Fruit fly (Drosophila melanogaster) whole organism, embryonic: ENCODE measurements around the gene CG32147.

Experiments used
- Abd-B ChIP-seq: fragments of 200-800 bp; sonication (Bioruptor generic); optimal IDR thresholded peaks from 2 replicates; lab custom pipeline; 2018; ENCODE audit warnings: missing biosample characterization, mild to moderate bottlenecking, missing genetic modification characterization, moderate library complexity
- Antp ChIP-seq: fragments of 200-800 bp; sonication (Bioruptor generic); optimal IDR thresholded peaks from 3 replicates; lab custom pipeline; 2016; ENCODE audit warnings: missing biosample characterization, missing genetic modification characterization
- Awh ChIP-seq: fragments of 200-800 bp; sonication (Bioruptor generic); IDR thresholded peaks from 2 replicates; pipeline ENCODE4, ENCODE4 v1.3.6; 2022; ENCODE audit warnings: missing biosample characterization, missing genetic modification characterization
- B-H1 ChIP-seq: fragments of 200-800 bp; sonication (Bioruptor generic); IDR thresholded peaks from 3 replicates; pipeline ENCODE4 v1.3.6; 2022; ENCODE audit warnings: missing biosample characterization, missing genetic modification characterization
- BEAF-32 ChIP-seq: fragments of 200-800 bp; sonication (Bioruptor generic); optimal IDR thresholded peaks from 3 replicates; lab custom pipeline; 2017; ENCODE audit warnings: missing biosample characterization, missing genetic modification characterization, mild to moderate bottlenecking, moderate library complexity, missing genetic modification reagents
- Bdp1 ChIP-seq: fragments of 200-800 bp; sonication (Bioruptor generic); optimal IDR thresholded peaks from 3 replicates; lab custom pipeline; 2016; ENCODE audit warnings: missing biosample characterization, missing genetic modification characterization
- CG11085 ChIP-seq: fragments of 200-800 bp; sonication (Bioruptor generic); IDR thresholded peaks from 2 replicates; pipeline ENCODE4 v1.3.6; 2022; ENCODE audit warnings: missing biosample characterization, missing genetic modification characterization
- CG11696 ChIP-seq: fragments of 200-800 bp; sonication (Bioruptor generic); IDR thresholded peaks from 2 replicates; pipeline ENCODE4 v1.3.6; 2022; ENCODE audit warnings: missing biosample characterization, missing genetic modification characterization
- CG12391 ChIP-seq: fragments of 200-800 bp; sonication (Bioruptor generic); optimal IDR thresholded peaks from 3 replicates; lab custom pipeline; 2018; ENCODE audit warnings: missing biosample characterization, mild to moderate bottlenecking, missing genetic modification characterization, moderate library complexity
- CG15011 ChIP-seq: fragments of 200-800 bp; sonication (Bioruptor generic); optimal IDR thresholded peaks from 3 replicates; lab custom pipeline; 2018; ENCODE audit warnings: missing biosample characterization, mild to moderate bottlenecking, missing genetic modification characterization
- CG17802 ChIP-seq: fragments of 200-800 bp; sonication (Bioruptor generic); optimal IDR thresholded peaks from 2 replicates; lab custom pipeline; 2018; ENCODE audit warnings: missing biosample characterization, mild to moderate bottlenecking, missing genetic modification characterization, moderate library complexity
- CG18764 ChIP-seq: fragments of 200-800 bp; sonication (Bioruptor generic); optimal IDR thresholded peaks from 3 replicates; lab custom pipeline; 2016; ENCODE audit warnings: missing biosample characterization, missing genetic modification characterization
- CG2202 ChIP-seq: fragments of 200-800 bp; sonication (Bioruptor generic); optimal IDR thresholded peaks from 2 replicates; lab custom pipeline; 2018; ENCODE audit warnings: missing biosample characterization, mild to moderate bottlenecking, missing genetic modification characterization
- CG30431 ChIP-seq: fragments of 200-800 bp; sonication (Bioruptor generic); optimal IDR thresholded peaks from 2 replicates; lab custom pipeline; 2017; ENCODE audit warnings: missing biosample characterization, missing genetic modification characterization
- CG34376 ChIP-seq: fragments of 200-800 bp; sonication (Bioruptor generic); optimal IDR thresholded peaks from 2 replicates; lab custom pipeline; 2018; ENCODE audit warnings: missing biosample characterization, mild to moderate bottlenecking, missing genetic modification characterization
- CG4707 ChIP-seq: fragments of 200-800 bp; sonication (Bioruptor generic); optimal IDR thresholded peaks from 2 replicates; lab custom pipeline; 2018; ENCODE audit warnings: missing biosample characterization, mild to moderate bottlenecking, missing genetic modification characterization, moderate library complexity
- CG4854 ChIP-seq: fragments of 200-800 bp; sonication (Bioruptor generic); optimal IDR thresholded peaks from 2 replicates; lab custom pipeline; 2016; ENCODE audit warnings: missing biosample characterization, missing genetic modification characterization, inconsistent platforms
- CG7357 ChIP-seq: fragments of 200-800 bp; sonication (Bioruptor generic); IDR thresholded peaks from 3 replicates; pipeline ENCODE4 v1.3.6; 2022; ENCODE audit warnings: missing biosample characterization, missing genetic modification characterization
- CG9932 ChIP-seq: fragments of 200-800 bp; sonication (Bioruptor generic); IDR thresholded peaks from 2 replicates; pipeline ENCODE4 v1.3.6; 2022; ENCODE audit warnings: missing biosample characterization, missing genetic modification characterization
- Chrac-16 ChIP-seq: fragments of 200-800 bp; sonication (Bioruptor generic); optimal IDR thresholded peaks from 3 replicates; lab custom pipeline; 2016; ENCODE audit warnings: missing biosample characterization, missing genetic modification characterization
- Dref ChIP-seq: fragments of 200-800 bp; sonication (Bioruptor generic); IDR thresholded peaks from 2 replicates; pipeline ENCODE4 v1.3.6; 2022; ENCODE audit warnings: missing biosample characterization, missing genetic modification characterization
- E2f2 ChIP-seq: fragments of 200-800 bp; sonication (Bioruptor generic); IDR thresholded peaks from 2 replicates; pipeline ENCODE4 v1.3.6; 2022; ENCODE audit warnings: missing biosample characterization, missing genetic modification characterization
- Eip74EF ChIP-seq, 2 experiments: fragments of 200-800 bp in 1 of 2; fragments of >200 bp in 1 of 2; sonication (Bioruptor generic) in 1 of 2; optimal IDR thresholded peaks; 2 replicates each; lab custom pipeline; 2017 to 2019; ENCODE audit warnings: missing biosample characterization in 2 of 2, missing genetic modification characterization in 2 of 2, mild to moderate bottlenecking in 1 of 2, moderate library complexity in 1 of 2
- Gug ChIP-seq: fragments of 200-800 bp; sonication (Bioruptor generic); IDR thresholded peaks from 4 replicates; pipeline ENCODE4 v1.3.6; 2022; ENCODE audit warnings: missing biosample characterization, missing genetic modification characterization
- HLH4C ChIP-seq: fragments of 200-800 bp; sonication (Bioruptor generic); IDR thresholded peaks from 3 replicates; pipeline ENCODE4 v1.3.6; 2022; ENCODE audit warnings: missing biosample characterization, missing genetic modification characterization; ENCODE audit not compliant: partially characterized antibody
- Hr51 ChIP-seq, 2 experiments: fragments of 200-800 bp; sonication (Bioruptor generic); optimal IDR thresholded peaks; 2 replicates in 1 of 2; 3 replicates in 1 of 2; lab custom pipeline; 2016 to 2018; ENCODE audit warnings: missing biosample characterization in 2 of 2, missing genetic modification characterization in 2 of 2, mild to moderate bottlenecking in 1 of 2, moderate library complexity in 1 of 2
- Myb ChIP-seq: fragments of 200-800 bp; sonication (Bioruptor generic); optimal IDR thresholded peaks from 2 replicates; lab custom pipeline; 2016; ENCODE audit warnings: missing biosample characterization, missing genetic modification characterization
- Neu2 ChIP-seq: fragments of 200-800 bp; sonication (Bioruptor generic); optimal IDR thresholded peaks from 3 replicates; lab custom pipeline; 2016; ENCODE audit warnings: missing biosample characterization, missing genetic modification characterization, borderline replicate concordance
- Oli ChIP-seq: fragments of 200-800 bp; sonication (Bioruptor generic); optimal IDR thresholded peaks from 2 replicates; lab custom pipeline; 2018; ENCODE audit warnings: missing biosample characterization, mild to moderate bottlenecking, missing genetic modification characterization, moderate library complexity
- Pdp1 ChIP-seq, 2 experiments: fragments of 200-800 bp; sonication (Bioruptor generic); optimal IDR thresholded peaks; 3 replicates each; lab custom pipeline; 2016; ENCODE audit warnings: missing biosample characterization in 2 of 2, missing genetic modification characterization in 2 of 2, mild to moderate bottlenecking in 1 of 2, moderate library complexity in 1 of 2
- Trl ChIP-seq, 3 experiments: fragments of >200 bp in 2 of 3; fragments of 200-800 bp in 1 of 3; sonication (Bioruptor generic) in 1 of 3; optimal IDR thresholded peaks; 2 replicates in 1 of 3; 3 replicates in 2 of 3; lab custom pipeline; 2016 to 2017; ENCODE audit warnings: missing biosample characterization in 1 of 3, missing genetic modification characterization in 1 of 3
- Vsx1 ChIP-seq: fragments of 200-800 bp; sonication (Bioruptor generic); optimal IDR thresholded peaks from 2 replicates; lab custom pipeline; 2017; ENCODE audit warnings: missing biosample characterization, mild to moderate bottlenecking, missing genetic modification characterization, missing genetic modification reagents
- ase ChIP-seq: fragments of 200-800 bp; sonication (Bioruptor generic); IDR thresholded peaks from 3 replicates; pipeline ENCODE4 v1.3.6; 2022; ENCODE audit warnings: missing biosample characterization, missing genetic modification characterization
- bbx ChIP-seq: fragments of 200-800 bp; sonication (Bioruptor generic); IDR thresholded peaks from 2 replicates; pipeline ENCODE4 v1.3.6; 2022; ENCODE audit warnings: missing biosample characterization, missing genetic modification characterization; ENCODE audit not compliant: partially characterized antibody
- cas ChIP-seq: fragments of 200-800 bp; sonication (Bioruptor generic); IDR thresholded peaks from 2 replicates; pipeline ENCODE4 v1.3.6; 2022; ENCODE audit warnings: missing biosample characterization, missing genetic modification characterization
- chn ChIP-seq: fragments of 200-800 bp; sonication (Bioruptor generic); optimal IDR thresholded peaks from 2 replicates; lab custom pipeline; 2016; ENCODE audit warnings: missing biosample characterization, missing genetic modification characterization
- da ChIP-seq: fragments of 200-800 bp; sonication (Bioruptor generic); optimal IDR thresholded peaks from 2 replicates; lab custom pipeline; 2016; ENCODE audit warnings: missing biosample characterization, missing genetic modification characterization
- dan ChIP-seq: fragments of 200-800 bp; sonication (Bioruptor generic); IDR thresholded peaks from 2 replicates; pipeline ENCODE4 v1.3.6; 2022; ENCODE audit warnings: missing biosample characterization, missing genetic modification characterization
- fru ChIP-seq: fragments of >200 bp; optimal IDR thresholded peaks from 2 replicates; lab custom pipeline; 2017
- ham ChIP-seq: fragments of 200-800 bp; sonication (Bioruptor generic); IDR thresholded peaks from 2 replicates; pipeline ENCODE4 v1.3.6; 2022; ENCODE audit warnings: missing biosample characterization, missing genetic modification characterization
- otp ChIP-seq: fragments of 200-800 bp; sonication (Bioruptor generic); IDR thresholded peaks from 3 replicates; pipeline ENCODE4, ENCODE4 v1.3.6; 2022; ENCODE audit warnings: missing biosample characterization, missing genetic modification characterization
- pita ChIP-seq: fragments of 200-800 bp; sonication (Bioruptor generic); optimal IDR thresholded peaks from 2 replicates; lab custom pipeline; 2017; ENCODE audit warnings: missing biosample characterization, mild to moderate bottlenecking, missing genetic modification characterization
- pum ChIP-seq: fragments of 200-800 bp; sonication (Bioruptor generic); optimal IDR thresholded peaks from 2 replicates; lab custom pipeline; 2016; ENCODE audit warnings: missing biosample characterization, missing genetic modification characterization
- sc ChIP-seq, 3 experiments: fragments of >200 bp in 2 of 3; fragments of 200-800 bp in 1 of 3; sonication (Bioruptor generic) in 1 of 3; optimal IDR thresholded peaks; 2 replicates in 2 of 3; 3 replicates in 1 of 3; lab custom pipeline; 2017; ENCODE audit warnings: mild to moderate bottlenecking in 1 of 3, missing biosample characterization in 1 of 3, missing genetic modification characterization in 1 of 3, missing genetic modification reagents in 1 of 3
- tup ChIP-seq: fragments of 200-800 bp; sonication (Bioruptor generic); optimal IDR thresholded peaks from 2 replicates; lab custom pipeline; 2016; ENCODE audit warnings: missing biosample characterization, mild to moderate bottlenecking, missing genetic modification characterization, moderate library complexity
- vvl ChIP-seq: fragments of 200-800 bp; sonication (Bioruptor generic); IDR thresholded peaks from 2 replicates; pipeline ENCODE4 v1.3.6; 2022; ENCODE audit warnings: missing biosample characterization, missing genetic modification characterization
- wor ChIP-seq: fragments of 200-800 bp; sonication (Bioruptor generic); IDR thresholded peaks from 2 replicates; pipeline ENCODE4 v1.3.6; 2022; ENCODE audit warnings: missing biosample characterization, missing genetic modification characterization
- zen ChIP-seq: fragments of 200-800 bp; sonication (Bioruptor generic); optimal IDR thresholded peaks from 3 replicates; lab custom pipeline; 2018; ENCODE audit warnings: missing biosample characterization, mild to moderate bottlenecking, missing genetic modification characterization, moderate library complexity
- zen2 ChIP-seq: fragments of 200-800 bp; sonication (Bioruptor generic); IDR thresholded peaks from 3 replicates; pipeline ENCODE4 v1.3.6; 2022; ENCODE audit warnings: missing biosample characterization, missing genetic modification characterization; ENCODE audit not compliant: partially characterized antibody

CG32147 gene

DNA sequence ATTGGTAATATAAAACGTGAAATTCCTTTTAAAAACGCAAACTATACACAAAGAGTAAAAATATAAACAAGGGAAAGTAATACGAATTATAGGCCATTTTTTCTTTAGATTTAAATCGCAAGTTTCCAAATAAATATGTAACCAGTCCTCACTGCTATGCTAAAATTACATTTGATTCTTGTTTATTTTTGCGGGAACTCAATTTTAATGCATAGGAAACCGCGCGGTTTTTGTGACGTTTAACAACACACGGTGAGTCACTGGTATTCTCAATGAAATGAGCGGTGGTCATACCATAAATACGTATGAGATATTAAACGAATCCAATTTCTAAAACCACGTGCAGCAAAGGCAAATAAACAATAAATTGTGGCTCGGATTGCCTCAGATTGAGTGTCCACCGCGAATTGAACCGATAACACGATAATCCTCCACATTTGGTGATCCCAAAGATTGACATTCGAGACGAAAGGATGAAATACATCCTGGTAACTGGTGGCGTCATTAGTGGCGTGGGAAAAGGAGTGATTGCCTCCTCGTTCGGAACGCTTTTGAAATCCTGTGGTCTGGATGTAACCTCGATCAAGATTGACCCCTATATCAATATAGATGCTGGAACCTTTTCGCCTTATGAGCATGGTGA lies 45.9 kb downstream of the CG32147 start, which contains the start of gene Ctps (continued):
- TF ChIP-seq Dref (GFP tag; lab: Robert Waterston, UW) (no peak), zen2 (no peak), Hr51 (GFP tag; optimal IDR thresholded peaks at IDR 0.05; lab: Kevin White, UChicago) (peak in 1 of 2 experiments; percentile 15), CG4854 (GFP tag; lab: Kevin White, UChicago) (no peak), fru (no peak), Myb (GFP tag; lab: Kevin White, UChicago) (peak; percentile 43), CG12391 (tag; lab: Kevin White, UChicago) (peak; percentile 41), Abd-B (GFP tag; lab: Kevin White, UChicago) (no peak), CG4707 (GFP tag; lab: Kevin White, UChicago) (no peak), Awh (GFP tag; lab: Robert Waterston, UW) (no peak), CG2202 (no peak), Vsx1 (GFP tag; lab: Kevin White, UChicago) (no peak), Antp (GFP tag; lab: Kevin White, UChicago) (no peak), Neu2 (GFP tag; lab: Kevin White, UChicago) (no peak), CG30431 (no peak), pum (GFP tag; lab: Kevin White, UChicago) (no peak), BEAF-32 (peak; percentile 18), otp (GFP tag; lab: Robert Waterston, UW) (no peak), HLH4C (GFP tag; lab: Robert Waterston, UW) (no peak), Trl (optimal IDR thresholded peaks at IDR 0.05; lab: Kevin White, UChicago) (no peak), Trl (GFP tag; optimal IDR thresholded peaks at IDR 0.05; lab: Kevin White, UChicago) (no peak), CG7357 (GFP tag; lab: Robert Waterston, UW) (no peak), E2f2 (GFP tag; lab: Robert Waterston, UW) (peak; percentile 90), CG17802 (tag; lab: Kevin White, UChicago) (peak; percentile 7), CG11085 (GFP tag; lab: Robert Waterston, UW) (no peak), Eip74EF (GFP tag; optimal IDR thresholded peaks at IDR 0.05; lab: Kevin White, UChicago) (no peak), chn (GFP tag; lab: Kevin White, UChicago) (no peak), ham (no peak), Bdp1 (GFP tag; lab: Kevin White, UChicago) (no peak), da (GFP tag; lab: Kevin White, UChicago) (no peak), tup (GFP tag; lab: Kevin White, UChicago) (no peak), bbx (no peak), pita (no peak), vvl (GFP tag; lab: Robert Waterston, UW) (0 out of 2 replicates have a peak, but pooled peaks have one; percentile 40), dan (no peak), Pdp1 (GFP tag; optimal IDR thresholded peaks at IDR 0.05; lab: Kevin White, UChicago) (no peak), CG9932 (peak; percentile 17; the same call in 1 of the 2 replicates), zen (tag; lab: Kevin White, UChicago) (no peak), B-H1 (GFP tag; lab: Robert Waterston, UW) (no peak), CG34376 (GFP tag; lab: Kevin White, UChicago) (peak; percentile 35), Gug (no peak), sc (optimal IDR thresholded peaks at IDR 0.05; lab: Kevin White, UChicago) (no peak), sc (GFP tag; optimal IDR thresholded peaks at IDR 0.05; lab: Kevin White, UChicago) (no peak), Chrac-16 (GFP tag; lab: Kevin White, UChicago) (peak; percentile 16), Oli (tag; lab: Kevin White, UChicago) (no peak), ase (GFP tag; lab: Robert Waterston, UW) (no peak), cas (GFP tag; lab: Robert Waterston, UW) (no peak), CG15011 (GFP tag; lab: Kevin White, UChicago) (no peak), CG18764 (GFP tag; lab: Kevin White, UChicago) (no peak), wor (no peak), CG11696 (no peak)
